Worm (Caenorhabditis elegans): ENCODE measurements around the gene F35F10.1.

- no peak for TF ChIP-seq ceh-13 (GFP tag; optimal IDR thresholded peaks at IDR 0.05)
- no peak for TF ChIP-seq ama-1 (optimal IDR thresholded peaks at IDR 0.05)
- no peak for TF ChIP-seq tbx-11 (GFP tag; IDR thresholded peaks at IDR 0.05)
- TF ChIP-seq ets-7 (tag; optimal IDR thresholded peaks at IDR 0.05): no peak
- no peak for TF ChIP-seq hmg-4 (GFP tag; optimal IDR thresholded peaks at IDR 0.05)
- no peak for TF ChIP-seq ceh-36 (tag; optimal IDR thresholded peaks at IDR 0.05)
- TF ChIP-seq hnd-1 (tag; optimal IDR thresholded peaks at IDR 0.05): no peak
- TF ChIP-seq flt-1 (GFP tag; IDR thresholded peaks at IDR 0.05): no peak
- TF ChIP-seq pes-1 (GFP tag; IDR thresholded peaks at IDR 0.05): no peak
- no peak for TF ChIP-seq scrt-1 (GFP tag; IDR thresholded peaks at IDR 0.05)
- no peak for TF ChIP-seq F13C5.2 (tag; optimal IDR thresholded peaks at IDR 0.05)
Observed at ce11 chrV:3362475-3362874, 46.4 kb downstream of the F35F10.1 start, which contains the start of gene C04E12.4.

All from whole organism, early embryonic.